Worm (Caenorhabditis elegans): ENCODE results near the gene srv-25.
A peak's percentile ranks its signal among the peaks of the same experiment; 100 is the strongest.
"Not testable (repeated sequence)": the region's sequence is repeated elsewhere in the genome, so short reads cannot be mapped to it uniquely, and the experiment has no call there.

The srv-25 gene

DNA sequence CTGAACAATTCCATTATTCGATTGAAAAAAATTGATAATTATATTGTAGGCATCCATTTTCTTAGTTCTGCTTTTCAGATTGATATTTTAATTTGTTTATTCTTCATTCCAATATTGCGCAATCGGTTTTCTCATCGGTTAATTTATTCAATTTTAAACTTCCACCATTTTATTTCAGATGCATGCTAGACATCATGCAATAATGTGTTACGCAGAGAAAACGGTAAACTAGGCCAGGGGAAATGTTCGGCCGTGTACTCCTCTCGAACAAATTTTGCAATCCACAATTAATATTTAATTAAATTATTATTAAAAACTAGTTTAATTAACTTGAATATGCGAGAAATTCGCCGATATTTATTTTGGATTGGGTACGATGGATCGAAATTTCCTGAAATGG lies 18.1 kb upstream of the srv-25 start, which contains the start of gene Y73B6BL.29 (continued):
- no peak for TF ChIP-seq nhr-11 (tag; optimal IDR thresholded peaks at IDR 0.05)
- peak; percentile 82 for TF ChIP-seq unc-42 (tag; optimal IDR thresholded peaks at IDR 0.05)
- TF ChIP-seq hlh-30 (tag; optimal IDR thresholded peaks at IDR 0.05; ENCODE audit: insufficient read depth) = no peak
- no peak for TF ChIP-seq dmd-4 (tag; optimal IDR thresholded peaks at IDR 0.05; ENCODE audit: borderline replicate concordance)
- peak; percentile 86 for TF ChIP-seq tbx-7 (tag; optimal IDR thresholded peaks at IDR 0.05)
- no peak for TF ChIP-seq npax-4 (tag; optimal IDR thresholded peaks at IDR 0.05)
- no peak for TF ChIP-seq sdc-2 (tag; optimal IDR thresholded peaks at IDR 0.05)
- TF ChIP-seq pag-3 (tag; optimal IDR thresholded peaks at IDR 0.05; ENCODE audit: borderline replicate concordance) = no peak
- no peak for TF ChIP-seq pros-1 (tag; optimal IDR thresholded peaks at IDR 0.05)
- TF ChIP-seq elt-2 (tag; optimal IDR thresholded peaks at IDR 0.05) = peak; percentile 58
- TF ChIP-seq ref-2 (tag; optimal IDR thresholded peaks at IDR 0.05) = peak; percentile 90
- TF ChIP-seq tbx-2 (tag; optimal IDR thresholded peaks at IDR 0.05) = peak; percentile 87
- no peak for TF ChIP-seq sox-2 (GFP tag; IDR thresholded peaks at IDR 0.05)
- no peak for TF ChIP-seq ceh-45 (GFP tag; IDR thresholded peaks at IDR 0.05)
- peak; percentile 56 for TF ChIP-seq ceh-14 (tag; optimal IDR thresholded peaks at IDR 0.05)
- no peak for TF ChIP-seq K09A11.1 (tag; optimal IDR thresholded peaks at IDR 0.05; ENCODE audit: insufficient read depth)
- TF ChIP-seq unc-55 (GFP tag; optimal IDR thresholded peaks at IDR 0.05) = peak; percentile 6
- TF ChIP-seq pha-2 (tag; optimal IDR thresholded peaks at IDR 0.05) = peak; percentile 40
- no peak for TF ChIP-seq T23F11.4 (GFP tag; optimal IDR thresholded peaks at IDR 0.05)
- TF ChIP-seq ceh-2 (tag; optimal IDR thresholded peaks at IDR 0.05) = peak; percentile 92
- TF ChIP-seq rnt-1 (tag; optimal IDR thresholded peaks at IDR 0.05) = peak; percentile 59
- TF ChIP-seq nfya-1 (tag; optimal IDR thresholded peaks at IDR 0.05) = peak; percentile 50
- TF ChIP-seq fax-1 (tag; optimal IDR thresholded peaks at IDR 0.05) = peak; percentile 75
- TF ChIP-seq pax-1 (tag; optimal IDR thresholded peaks at IDR 0.05) = peak; percentile 63
- peak; percentile 84 for TF ChIP-seq zip-5 (tag; optimal IDR thresholded peaks at IDR 0.05)
- no peak for TF ChIP-seq lin-11 (tag; optimal IDR thresholded peaks at IDR 0.05)
- no peak for TF ChIP-seq hlh-13 (GFP tag; optimal IDR thresholded peaks at IDR 0.05)
- TF ChIP-seq ztf-16 (tag; optimal IDR thresholded peaks at IDR 0.05) = peak; percentile 17
- peak; percentile 96 for TF ChIP-seq ets-4 (tag; optimal IDR thresholded peaks at IDR 0.05)
- TF ChIP-seq ttx-3 (tag; optimal IDR thresholded peaks at IDR 0.05) = peak; percentile 54
- no peak for TF ChIP-seq eyg-1 (tag; optimal IDR thresholded peaks at IDR 0.05)
- TF ChIP-seq ceh-30 (tag; optimal IDR thresholded peaks at IDR 0.05) = no peak
- TF ChIP-seq fkh-6 (tag; optimal IDR thresholded peaks at IDR 0.05) = no peak
- TF ChIP-seq ceh-31 (tag; optimal IDR thresholded peaks at IDR 0.05) = peak; percentile 91
- TF ChIP-seq C08G9.2 (tag; optimal IDR thresholded peaks at IDR 0.05) = peak; percentile 93
- TF ChIP-seq unc-3 (GFP tag; conservative IDR thresholded peaks at IDR 0.05) = no peak
- TF ChIP-seq unc-3 (tag; optimal IDR thresholded peaks at IDR 0.05) = peak; percentile 27
- peak; percentile 69 for TF ChIP-seq pqm-1 (tag; optimal IDR thresholded peaks at IDR 0.05)

DNA sequence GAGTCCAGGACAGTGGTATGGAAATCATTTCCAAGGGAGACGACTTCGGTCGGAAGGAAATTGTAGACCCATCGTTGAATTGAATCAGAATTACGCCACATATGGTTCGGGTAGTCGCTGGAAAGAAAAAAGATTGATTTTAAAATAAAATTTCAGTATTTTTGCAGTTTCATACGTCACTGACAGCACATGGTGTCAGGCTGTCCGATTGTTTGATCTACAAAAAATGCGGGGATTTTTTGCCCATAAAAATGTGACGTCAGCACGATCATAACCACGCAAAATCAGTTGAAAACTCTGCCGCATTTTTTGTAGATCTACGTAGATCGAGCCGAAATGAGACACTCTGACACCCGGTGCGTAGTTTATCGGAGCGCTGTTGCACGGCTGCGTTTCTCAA lies 13.8 kb upstream of the srv-25 start, which contains the start of gene Y73B6BL.12:
Gene Y73B6BL.12 (minus strand): TSS at position 101 of the 400 bp plus-strand sequence.
- TF ChIP-seq tbx-7, pha-4, zip-5 (tag; optimal IDR thresholded peaks at IDR 0.05): not testable (repeated sequence)

DNA sequence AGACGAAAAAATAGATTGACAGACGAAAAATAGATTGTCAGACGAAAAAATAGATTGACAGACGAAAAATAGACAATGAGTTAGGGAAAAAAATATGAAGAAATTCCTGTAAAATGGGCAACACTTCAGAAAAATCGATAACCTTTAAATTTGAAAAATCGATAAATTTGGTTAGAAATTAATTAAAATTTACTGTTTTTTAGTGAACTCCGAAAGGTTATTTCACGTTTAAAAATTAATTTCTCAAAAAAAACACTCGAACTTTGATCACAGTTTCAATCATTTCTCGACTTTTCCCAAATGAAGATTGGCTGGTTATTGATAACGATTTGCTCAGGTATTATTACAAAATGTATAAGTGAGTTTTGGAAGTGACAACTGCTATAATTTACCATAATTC lies 3.9 kb upstream of the srv-25 start, which contains the start of gene csp-2:
Gene csp-2 (plus strand): TSS at position 301 of the 400 bp plus-strand sequence.
- no peak for TF ChIP-seq nfya-1 (tag; optimal IDR thresholded peaks at IDR 0.05)
- TF ChIP-seq lin-11 (tag; optimal IDR thresholded peaks at IDR 0.05) = no peak
- TF ChIP-seq ceh-18 (tag; optimal IDR thresholded peaks at IDR 0.05) = no peak
- TF ChIP-seq pha-2 (tag; optimal IDR thresholded peaks at IDR 0.05) = no peak
- TF ChIP-seq pax-1 (tag; optimal IDR thresholded peaks at IDR 0.05) = no peak
- TF ChIP-seq hlh-6 (tag; optimal IDR thresholded peaks at IDR 0.05) = no peak
- no peak for TF ChIP-seq lim-6 (tag; optimal IDR thresholded peaks at IDR 0.05)
- TF ChIP-seq ceh-9 (tag; optimal IDR thresholded peaks at IDR 0.05) = no peak
- no peak for TF ChIP-seq K02D7.2 (tag; optimal IDR thresholded peaks at IDR 0.05)
- TF ChIP-seq C38D4.7 (GFP tag; optimal IDR thresholded peaks at IDR 0.05) = no peak
- TF ChIP-seq hlh-15 (tag; optimal IDR thresholded peaks at IDR 0.05) = no peak
- no peak for TF ChIP-seq fax-1 (tag; optimal IDR thresholded peaks at IDR 0.05)
- no peak for TF ChIP-seq ttx-3 (tag; optimal IDR thresholded peaks at IDR 0.05)
- no peak for TF ChIP-seq tbx-7 (tag; optimal IDR thresholded peaks at IDR 0.05)
- TF ChIP-seq pag-3 (tag; optimal IDR thresholded peaks at IDR 0.05; ENCODE audit: borderline replicate concordance) = no peak
- TF ChIP-seq hlh-13 (GFP tag; optimal IDR thresholded peaks at IDR 0.05) = no peak
- TF ChIP-seq unc-86 (tag; optimal IDR thresholded peaks at IDR 0.05) = no peak
